Worm (Caenorhabditis elegans) whole organism, midembryonic: Measurements from ENCODE around the gene lig-1.

Source experiments
- flt-1 ChIP-seq: fragments of 200-800 bp; sonication (Bioruptor generic); IDR thresholded peaks from 2 replicates; pipeline ENCODE4 v1.3.6; 2022; ENCODE audit warnings: missing genetic modification characterization, missing compliant biosample characterization
- tab-1 ChIP-seq: fragments of 200-800 bp; sonication (Bioruptor generic); IDR thresholded peaks from 2 replicates; pipeline ENCODE4 v1.3.6; 2022; ENCODE audit warnings: missing genetic modification characterization, missing compliant biosample characterization
- ztf-29 ChIP-seq: fragments of 200-800 bp; sonication (Bioruptor generic); IDR thresholded peaks from 2 replicates; pipeline ENCODE4 v1.3.6; 2022; ENCODE audit warnings: missing genetic modification reagents, missing genetic modification characterization, missing compliant biosample characterization

DNA sequence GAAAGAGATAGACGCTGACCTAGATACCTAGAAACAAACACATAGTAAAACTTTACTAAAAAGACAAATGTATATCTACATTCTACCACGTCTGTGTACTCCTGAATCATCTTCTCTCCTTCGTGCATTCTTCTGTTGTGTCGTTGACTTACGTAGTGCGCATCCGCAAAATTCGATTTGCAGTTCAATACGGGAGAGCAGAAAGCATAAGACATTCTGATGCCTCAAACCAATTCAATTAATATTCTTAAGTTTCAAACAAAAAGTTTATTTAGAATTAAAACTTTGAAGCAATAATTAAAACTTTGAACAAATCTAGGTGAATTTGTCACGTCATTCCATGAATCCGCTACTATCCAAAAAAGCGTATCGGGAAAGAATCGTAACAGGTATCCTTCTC, 2.9 kb downstream of the lig-1 start:
- no peak for TF ChIP-seq flt-1 (GFP tag; lab: Robert Waterston, UW)
- no peak for TF ChIP-seq tab-1 (GFP tag; lab: Robert Waterston, UW)
- no peak for TF ChIP-seq ztf-29 (GFP tag; lab: Robert Waterston, UW)
